Fruit fly (Drosophila melanogaster): ENCODE results near the gene sas.

sas gene

DNA sequence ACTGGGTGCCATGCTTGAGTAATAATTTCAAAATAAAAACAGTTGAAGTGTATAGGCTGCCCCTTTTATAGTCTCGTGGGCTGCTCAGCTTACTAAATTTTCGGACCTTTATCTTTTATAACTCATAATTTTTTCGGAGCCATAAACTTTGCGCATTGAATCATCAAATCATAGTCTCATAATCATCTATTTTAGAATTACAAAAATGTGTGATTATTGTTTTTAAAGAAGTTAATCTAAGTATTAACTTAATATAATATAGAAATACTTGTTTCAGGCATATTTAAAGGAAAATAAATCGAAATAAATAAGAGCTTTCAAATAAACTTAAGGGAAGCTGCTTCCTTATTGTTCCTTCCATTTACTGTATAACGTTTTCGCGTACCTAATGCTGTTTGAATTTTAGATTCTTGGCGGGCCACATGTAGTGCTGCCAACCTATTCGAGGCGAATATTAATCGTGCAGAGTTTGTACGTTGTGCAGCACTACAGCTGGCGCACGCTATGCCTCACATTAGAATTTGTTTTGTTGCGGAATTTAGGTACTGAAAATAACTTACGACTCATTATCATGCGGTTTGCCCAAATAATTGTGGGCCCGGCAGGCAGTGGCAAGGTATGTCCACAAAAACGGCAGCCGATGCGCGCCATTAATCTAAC lies 18.2 kb upstream of the sas start, which contains the start of the genes CG14610 and CG2656 (continued):
- TF ChIP-seq HLH3B (GFP tag; IDR thresholded peaks at IDR 0.05): 0 out of 2 replicates have a peak, but pooled peaks have one; percentile 38
- TF ChIP-seq CG7987 (GFP tag; optimal IDR thresholded peaks at IDR 0.05): peak; percentile 78
- no peak for TF ChIP-seq kah (GFP tag; optimal IDR thresholded peaks at IDR 0.05)
- peak; percentile 54 for TF ChIP-seq cato (GFP tag; optimal IDR thresholded peaks at IDR 0.05; ENCODE audit: borderline replicate concordance)
- TF ChIP-seq CG14014 (GFP tag; IDR thresholded peaks at IDR 0.05): peak; percentile 40; the same call in 1 of the 2 replicates
- TF ChIP-seq Scr (GFP tag; IDR thresholded peaks at IDR 0.05; ENCODE audit: partially characterized antibody): peak; percentile 59
- TF ChIP-seq CG6254 (GFP tag; optimal IDR thresholded peaks at IDR 0.05): no peak
- peak; percentile 43 for TF ChIP-seq CG13775 (GFP tag; optimal IDR thresholded peaks at IDR 0.05)
- TF ChIP-seq CG11560 (tag; IDR thresholded peaks at IDR 0.05): no peak
- TF ChIP-seq CG17328 (GFP tag; IDR thresholded peaks at IDR 0.05): peak; percentile 67
- no peak for TF ChIP-seq Deaf1 (tag; optimal IDR thresholded peaks at IDR 0.05)
- no peak for TF ChIP-seq Stat92E (GFP tag; optimal IDR thresholded peaks at IDR 0.05)
- TF ChIP-seq stwl (tag; optimal IDR thresholded peaks at IDR 0.05): peak; percentile 90
- peak; percentile 57 for TF ChIP-seq da (GFP tag; optimal IDR thresholded peaks at IDR 0.05)
- TF ChIP-seq ems (GFP tag; optimal IDR thresholded peaks at IDR 0.05): peak; percentile 86
- peak; percentile 28 for TF ChIP-seq Nf-YC (tag; optimal IDR thresholded peaks at IDR 0.05)
- 0 out of 3 replicates have a peak, but pooled peaks have one; percentile 34 for TF ChIP-seq HLH4C (GFP tag; IDR thresholded peaks at IDR 0.05; ENCODE audit: partially characterized antibody)
- peak; percentile 61 for TF ChIP-seq CG10366 (GFP tag; IDR thresholded peaks at IDR 0.05)
- TF ChIP-seq tin (GFP tag; optimal IDR thresholded peaks at IDR 0.05): peak; percentile 91
- TF ChIP-seq CG1603 (tag; optimal IDR thresholded peaks at IDR 0.05): peak; percentile 94
- TF ChIP-seq gce (GFP tag; IDR thresholded peaks at IDR 0.05): no peak; the same call in 2 of the 3 replicates
- 0 out of 3 replicates have a peak, but pooled peaks have one; percentile 52 for TF ChIP-seq mld (GFP tag; IDR thresholded peaks at IDR 0.05; ENCODE audit: partially characterized antibody)
- TF ChIP-seq B-H1 (GFP tag; IDR thresholded peaks at IDR 0.05): peak; percentile 22; the same call in 1 of the 3 replicates
- TF ChIP-seq CoRest (tag; optimal IDR thresholded peaks at IDR 0.05): peak; percentile 56
- peak; percentile 50; the same call in 2 of the 3 replicates for TF ChIP-seq CG16813 (GFP tag; IDR thresholded peaks at IDR 0.05; ENCODE audit: partially characterized antibody)
- no peak for TF ChIP-seq Lpt (GFP tag; optimal IDR thresholded peaks at IDR 0.05)
- TF ChIP-seq nerfin-2 (GFP tag; IDR thresholded peaks at IDR 0.05; ENCODE audit: partially characterized antibody): no peak
- peak; percentile 48 for TF ChIP-seq eyg (GFP tag; optimal IDR thresholded peaks at IDR 0.05)
- peak; percentile 84 for TF ChIP-seq CG5245 (GFP tag; optimal IDR thresholded peaks at IDR 0.05)
- TF ChIP-seq p53 (GFP tag; optimal IDR thresholded peaks at IDR 0.05): peak; percentile 80
- no peak for TF ChIP-seq GATAe (GFP tag; conservative IDR thresholded peaks at IDR 0.05)
- TF ChIP-seq Six4 (GFP tag; optimal IDR thresholded peaks at IDR 0.05): peak; percentile 78
- TF ChIP-seq Pdp1 (GFP tag; optimal IDR thresholded peaks at IDR 0.05): peak; percentile 78 to 89
- TF ChIP-seq ara (GFP tag; IDR thresholded peaks at IDR 0.05): 0 out of 2 replicates have a peak, but pooled peaks have one; percentile 6
- TF ChIP-seq jigr1 (GFP tag; IDR thresholded peaks at IDR 0.05): no peak
- TF ChIP-seq cg (GFP tag; optimal IDR thresholded peaks at IDR 0.05): no peak
- peak; percentile 67 to 85 for TF ChIP-seq chif (GFP tag; optimal IDR thresholded peaks at IDR 0.05)
- TF ChIP-seq tx (GFP tag; optimal IDR thresholded peaks at IDR 0.05): peak; percentile 81
- TF ChIP-seq insv (GFP tag; optimal IDR thresholded peaks at IDR 0.05): peak in 1 of 2 experiments; percentile 27
- TF ChIP-seq CG11723 (GFP tag; optimal IDR thresholded peaks at IDR 0.05): peak; percentile 65
- peak; percentile 84 for TF ChIP-seq ken (GFP tag; IDR thresholded peaks at IDR 0.05)
- TF ChIP-seq CG42726 (GFP tag; IDR thresholded peaks at IDR 0.05; ENCODE audit: partially characterized antibody): peak; percentile 7; the same call in 1 of the 2 replicates
- TF ChIP-seq trh (GFP tag; optimal IDR thresholded peaks at IDR 0.05): no peak
- no peak for TF ChIP-seq Sry-β (GFP tag; optimal IDR thresholded peaks at IDR 0.05)
- TF ChIP-seq CG9797 (GFP tag; optimal IDR thresholded peaks at IDR 0.05): peak; percentile 39
- TF ChIP-seq CG9817 (tag; optimal IDR thresholded peaks at IDR 0.05): peak; percentile 53
- peak; percentile 86 for TF ChIP-seq zfh2 (GFP tag; optimal IDR thresholded peaks at IDR 0.05)
- peak; percentile 48; the same call in 1 of the 3 replicates for TF ChIP-seq H15 (GFP tag; IDR thresholded peaks at IDR 0.05)

All from whole organism, embryonic.